Fruit fly (Drosophila melanogaster) whole organism, embryonic: ENCODE measurements around the gene soti.

Experiments
- B-H2 ChIP-seq: fragments of 200-800 bp; sonication (Bioruptor generic); optimal IDR thresholded peaks from 2 replicates; lab custom pipeline; 2018; ENCODE audit warnings: missing biosample characterization, mild to moderate bottlenecking, missing genetic modification characterization
- CG11560 ChIP-seq: fragments of 200-800 bp; sonication (Bioruptor generic); IDR thresholded peaks from 3 replicates; pipeline ENCODE4 v1.3.6; 2022; ENCODE audit warnings: missing biosample characterization, missing genetic modification characterization
- CG12071 ChIP-seq: fragments of 200-800 bp; sonication (Bioruptor generic); optimal IDR thresholded peaks from 3 replicates; lab custom pipeline; 2018; ENCODE audit warnings: missing biosample characterization, mild to moderate bottlenecking, missing genetic modification characterization
- CG12219 ChIP-seq: fragments of 200-800 bp; sonication (Bioruptor generic); optimal IDR thresholded peaks from 3 replicates; lab custom pipeline; 2018; ENCODE audit warnings: missing biosample characterization, mild to moderate bottlenecking, missing genetic modification characterization
- CG15514 ChIP-seq: fragments of 200-800 bp; sonication (Bioruptor generic); optimal IDR thresholded peaks from 3 replicates; lab custom pipeline; 2017; ENCODE audit warnings: missing biosample characterization, missing genetic modification characterization, mild to moderate bottlenecking, moderate library complexity, missing genetic modification reagents
- CG17612 ChIP-seq: fragments of 200-800 bp; sonication (Bioruptor generic); IDR thresholded peaks from 2 replicates; pipeline ENCODE4 v1.3.6; 2022; ENCODE audit warnings: missing biosample characterization, missing genetic modification characterization
- CG17802 ChIP-seq: fragments of 200-800 bp; sonication (Bioruptor generic); optimal IDR thresholded peaks from 2 replicates; lab custom pipeline; 2018; ENCODE audit warnings: missing biosample characterization, mild to moderate bottlenecking, missing genetic modification characterization, moderate library complexity
- CG2199 ChIP-seq: fragments of 200-800 bp; sonication (Bioruptor generic); IDR thresholded peaks from 3 replicates; pipeline ENCODE4 v1.3.6; 2022; ENCODE audit warnings: missing biosample characterization, missing genetic modification characterization
- CG2202 ChIP-seq: fragments of 200-800 bp; sonication (Bioruptor generic); optimal IDR thresholded peaks from 2 replicates; lab custom pipeline; 2018; ENCODE audit warnings: missing biosample characterization, mild to moderate bottlenecking, missing genetic modification characterization
- CG30403 ChIP-seq: fragments of 200-800 bp; sonication (Bioruptor generic); optimal IDR thresholded peaks from 3 replicates; lab custom pipeline; 2016; ENCODE audit warnings: missing biosample characterization, missing genetic modification characterization
- CG3065 ChIP-seq: fragments of 200-800 bp; sonication (Bioruptor generic); optimal IDR thresholded peaks from 2 replicates; lab custom pipeline; 2016; ENCODE audit warnings: missing biosample characterization, missing genetic modification characterization
- CG34224 ChIP-seq: fragments of 200-800 bp; sonication (Bioruptor generic); IDR thresholded peaks from 3 replicates; pipeline ENCODE4 v1.3.6; 2022; ENCODE audit warnings: missing biosample characterization, missing genetic modification characterization; ENCODE audit not compliant: partially characterized antibody
- CG4617 ChIP-seq: fragments of 200-800 bp; sonication (Bioruptor generic); optimal IDR thresholded peaks from 3 replicates; lab custom pipeline; 2016; ENCODE audit warnings: missing biosample characterization, missing genetic modification characterization, borderline replicate concordance
- CG4820 ChIP-seq: fragments of 200-800 bp; sonication (Bioruptor generic); optimal IDR thresholded peaks from 3 replicates; lab custom pipeline; 2016; ENCODE audit warnings: missing biosample characterization, missing genetic modification characterization
- CG6765 ChIP-seq: fragments of 200-800 bp; sonication (Bioruptor generic); optimal IDR thresholded peaks from 3 replicates; lab custom pipeline; 2017; ENCODE audit warnings: missing biosample characterization, mild to moderate bottlenecking, missing genetic modification characterization
- CG7357 ChIP-seq: fragments of 200-800 bp; sonication (Bioruptor generic); IDR thresholded peaks from 3 replicates; pipeline ENCODE4 v1.3.6; 2022; ENCODE audit warnings: missing biosample characterization, missing genetic modification characterization
- CG9727 ChIP-seq: fragments of 200-800 bp; sonication (Bioruptor generic); optimal IDR thresholded peaks from 3 replicates; lab custom pipeline; 2017; ENCODE audit warnings: missing biosample characterization, mild to moderate bottlenecking, missing genetic modification characterization
- CG9817 ChIP-seq: fragments of 200-800 bp; sonication (Bioruptor generic); optimal IDR thresholded peaks from 2 replicates; lab custom pipeline; 2018; ENCODE audit warnings: missing biosample characterization, mild to moderate bottlenecking, missing genetic modification characterization, moderate library complexity
- Dbx ChIP-seq: fragments of 200-800 bp; sonication (Bioruptor generic); IDR thresholded peaks from 3 replicates; pipeline ENCODE4 v1.3.6; 2022; ENCODE audit warnings: missing biosample characterization, missing genetic modification characterization
- Dref ChIP-seq: fragments of 200-800 bp; sonication (Bioruptor generic); IDR thresholded peaks from 2 replicates; pipeline ENCODE4 v1.3.6; 2022; ENCODE audit warnings: missing biosample characterization, missing genetic modification characterization
- E2f1 ChIP-seq: fragments of 200-800 bp; sonication (Bioruptor generic); IDR thresholded peaks from 2 replicates; pipeline ENCODE4 v1.3.6; 2022; ENCODE audit warnings: missing biosample characterization, missing genetic modification characterization
- E2f2 ChIP-seq: fragments of 200-800 bp; sonication (Bioruptor generic); IDR thresholded peaks from 2 replicates; pipeline ENCODE4 v1.3.6; 2022; ENCODE audit warnings: missing biosample characterization, missing genetic modification characterization
- HLH3B ChIP-seq: fragments of 200-800 bp; sonication (Bioruptor generic); IDR thresholded peaks from 2 replicates; pipeline ENCODE4 v1.3.6; 2022; ENCODE audit warnings: missing biosample characterization, missing genetic modification characterization
- Lim3 ChIP-seq: fragments of 200-800 bp; sonication (Bioruptor generic); IDR thresholded peaks from 2 replicates; pipeline ENCODE4 v1.3.6; 2022; ENCODE audit warnings: missing biosample characterization, missing genetic modification characterization
- NFAT ChIP-seq: fragments of 200-800 bp; sonication (Bioruptor generic); IDR thresholded peaks from 2 replicates; pipeline ENCODE4 v1.3.6; 2022; ENCODE audit warnings: missing biosample characterization, missing genetic modification characterization
- NK7.1 ChIP-seq: fragments of 200-800 bp; sonication (Bioruptor generic); optimal IDR thresholded peaks from 3 replicates; lab custom pipeline; 2016; ENCODE audit warnings: missing biosample characterization, missing genetic modification characterization
- Oli ChIP-seq: fragments of 200-800 bp; sonication (Bioruptor generic); optimal IDR thresholded peaks from 2 replicates; lab custom pipeline; 2018; ENCODE audit warnings: missing biosample characterization, mild to moderate bottlenecking, missing genetic modification characterization, moderate library complexity
- Poxn ChIP-seq: fragments of 200-800 bp; sonication (Bioruptor generic); IDR thresholded peaks from 2 replicates; pipeline ENCODE4 v1.3.6; 2022; ENCODE audit warnings: missing biosample characterization, missing genetic modification characterization
- Ptx1 ChIP-seq: fragments of 200-800 bp; sonication (Bioruptor generic); IDR thresholded peaks from 2 replicates; pipeline ENCODE4 v1.3.6; 2022; ENCODE audit warnings: missing biosample characterization, missing genetic modification characterization
- Scr ChIP-seq: fragments of 200-800 bp; sonication (Bioruptor generic); IDR thresholded peaks from 2 replicates; pipeline ENCODE4 v1.3.6; 2022; ENCODE audit warnings: missing biosample characterization, missing genetic modification characterization; ENCODE audit not compliant: partially characterized antibody
- Sin3A ChIP-seq: fragments of >200 bp; optimal IDR thresholded peaks from 2 replicates; lab custom pipeline; 2018
- Sox100B ChIP-seq: fragments of 200-800 bp; sonication (Bioruptor generic); optimal IDR thresholded peaks from 3 replicates; lab custom pipeline; 2018; ENCODE audit warnings: missing biosample characterization, mild to moderate bottlenecking, missing genetic modification characterization
- caup ChIP-seq: fragments of 200-800 bp; sonication (Bioruptor generic); optimal IDR thresholded peaks from 3 replicates; lab custom pipeline; 2017; ENCODE audit warnings: missing biosample characterization, mild to moderate bottlenecking, missing genetic modification characterization, moderate library complexity; ENCODE audit not compliant: severe bottlenecking
- chif ChIP-seq, 2 experiments: fragments of 200-800 bp; sonication (Bioruptor generic); optimal IDR thresholded peaks; 3 replicates each; lab custom pipeline; 2016; ENCODE audit warnings: missing biosample characterization in 2 of 2, missing genetic modification characterization in 2 of 2
- chinmo ChIP-seq: fragments of 200-800 bp; sonication (Bioruptor generic); IDR thresholded peaks from 4 replicates; pipeline ENCODE4 v1.3.6; 2022; ENCODE audit warnings: missing biosample characterization, missing genetic modification characterization; ENCODE audit not compliant: partially characterized antibody
- danr ChIP-seq: fragments of 200-800 bp; sonication (Bioruptor generic); IDR thresholded peaks from 2 replicates; pipeline ENCODE4 v1.3.6; 2022; ENCODE audit warnings: missing biosample characterization, missing genetic modification characterization
- fd64A ChIP-seq: fragments of 200-800 bp; sonication (Bioruptor generic); optimal IDR thresholded peaks from 3 replicates; lab custom pipeline; 2018; ENCODE audit warnings: missing biosample characterization, mild to moderate bottlenecking, missing genetic modification characterization
- fru ChIP-seq: fragments of >200 bp; optimal IDR thresholded peaks from 2 replicates; lab custom pipeline; 2017
- gem ChIP-seq: fragments of 200-800 bp; sonication (Bioruptor generic); optimal IDR thresholded peaks from 2 replicates; lab custom pipeline; 2019; ENCODE audit warnings: missing biosample characterization, mild to moderate bottlenecking, missing genetic modification characterization, moderate library complexity
- grau ChIP-seq: fragments of 200-800 bp; optimal IDR thresholded peaks from 3 replicates; lab custom pipeline; 2019; ENCODE audit warnings: missing biosample characterization, mild to moderate bottlenecking, missing genetic modification characterization, moderate library complexity
- jing ChIP-seq: fragments of 200-800 bp; sonication (Bioruptor generic); optimal IDR thresholded peaks from 2 replicates; lab custom pipeline; 2018; ENCODE audit warnings: missing biosample characterization, mild to moderate bottlenecking, missing genetic modification characterization
- mld ChIP-seq: fragments of 200-800 bp; sonication (Bioruptor generic); IDR thresholded peaks from 3 replicates; pipeline ENCODE4 v1.3.6; 2022; ENCODE audit warnings: missing biosample characterization, missing genetic modification characterization; ENCODE audit not compliant: partially characterized antibody
- pita ChIP-seq: fragments of 200-800 bp; sonication (Bioruptor generic); optimal IDR thresholded peaks from 2 replicates; lab custom pipeline; 2017; ENCODE audit warnings: missing biosample characterization, mild to moderate bottlenecking, missing genetic modification characterization
- sd ChIP-seq: fragments of 200-800 bp; sonication (Bioruptor generic); optimal IDR thresholded peaks from 3 replicates; lab custom pipeline; 2018; ENCODE audit warnings: missing biosample characterization, mild to moderate bottlenecking, missing genetic modification characterization, moderate library complexity
- sima ChIP-seq: fragments of 200-800 bp; sonication (Bioruptor generic); optimal IDR thresholded peaks from 2 replicates; lab custom pipeline; 2016; ENCODE audit warnings: missing biosample characterization, missing genetic modification characterization
- sob ChIP-seq: fragments of 200-800 bp; sonication (Bioruptor generic); IDR thresholded peaks from 2 replicates; pipeline ENCODE4 v1.3.6; 2022; ENCODE audit warnings: missing biosample characterization, missing genetic modification characterization
- ssp ChIP-seq: fragments of 200-800 bp; sonication (Bioruptor generic); IDR thresholded peaks from 2 replicates; pipeline ENCODE4 v1.3.6; 2022; ENCODE audit warnings: missing biosample characterization, missing genetic modification characterization
- tgo ChIP-seq: fragments of 200-800 bp; sonication (Bioruptor generic); IDR thresholded peaks from 3 replicates; pipeline ENCODE4 v1.3.6; 2022; ENCODE audit warnings: missing biosample characterization, missing genetic modification characterization
- trem ChIP-seq: fragments of 200-800 bp; optimal IDR thresholded peaks from 3 replicates; lab custom pipeline; 2019; ENCODE audit warnings: missing biosample characterization, mild to moderate bottlenecking, missing genetic modification characterization, moderate library complexity
- tx ChIP-seq: fragments of 200-800 bp; sonication (Bioruptor generic); optimal IDR thresholded peaks from 2 replicates; lab custom pipeline; 2016; ENCODE audit warnings: missing biosample characterization, missing genetic modification characterization
- z ChIP-seq: fragments of 200-800 bp; sonication (Bioruptor generic); IDR thresholded peaks from 3 replicates; pipeline ENCODE4 v1.3.6; 2022; ENCODE audit warnings: missing biosample characterization, missing genetic modification characterization
- zfh1 ChIP-seq: fragments of 200-800 bp; sonication (Bioruptor generic); IDR thresholded peaks from 3 replicates; pipeline ENCODE4 v1.3.6; 2022; ENCODE audit warnings: missing biosample characterization, missing genetic modification characterization

The soti gene

DNA sequence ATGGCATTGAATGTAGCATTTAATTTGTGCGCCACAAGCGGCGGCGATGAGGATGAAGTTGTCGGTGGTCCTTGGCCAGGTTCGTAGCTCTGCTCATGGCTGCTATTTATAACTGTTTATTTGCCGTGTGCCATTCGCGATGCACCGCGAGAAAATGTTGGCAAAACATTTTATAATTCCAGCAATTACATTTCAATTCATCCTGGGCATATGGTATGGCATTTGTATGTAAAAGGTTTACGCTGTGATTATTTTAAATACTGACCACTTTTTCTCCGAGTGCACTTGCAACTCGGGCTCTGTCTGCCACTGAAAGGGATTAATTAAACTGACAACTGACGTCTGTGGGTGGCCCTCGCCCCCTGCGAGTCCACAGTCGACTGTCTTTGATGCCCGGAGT is 24.9 kb downstream of the soti start (continued):
- TF ChIP-seq CG6765 (GFP tag; lab: Kevin White, UChicago), result no peak
- TF ChIP-seq grau, result peak; percentile 28
- TF ChIP-seq NFAT (GFP tag; lab: Robert Waterston, UW), result no peak
- peak; percentile 17 for TF ChIP-seq CG12071 (GFP tag; lab: Kevin White, UChicago)
- no peak for TF ChIP-seq chinmo (GFP tag; lab: Robert Waterston, UW)
- no peak for TF ChIP-seq Scr (GFP tag; lab: Robert Waterston, UW)
- TF ChIP-seq CG17612 (GFP tag; lab: Robert Waterston, UW), result no peak
- TF ChIP-seq zfh1 (GFP tag; lab: Robert Waterston, UW), result peak; percentile 35; the same call in 1 of the 3 replicates
- peak; percentile 62; the same call in 1 of the 3 replicates for TF ChIP-seq Dbx (GFP tag; lab: Robert Waterston, UW)
- no peak for TF ChIP-seq z (GFP tag; lab: Robert Waterston, UW)
- TF ChIP-seq CG2199, result no peak
- no peak for TF ChIP-seq fd64A
- TF ChIP-seq CG15514 (GFP tag; lab: Kevin White, UChicago), result no peak
- no peak for TF ChIP-seq CG4820 (GFP tag; lab: Kevin White, UChicago)
- TF ChIP-seq HLH3B (GFP tag; lab: Robert Waterston, UW), result no peak
- TF ChIP-seq danr (GFP tag; lab: Robert Waterston, UW), result no peak
- peak; percentile 11 for TF ChIP-seq caup
- TF ChIP-seq CG12219, result no peak
- TF ChIP-seq Sox100B, result no peak
- TF ChIP-seq trem (tag; lab: Kevin White, UChicago), result no peak
- TF ChIP-seq fru (lab: Kevin White, UChicago), result no peak
- peak; percentile 18; the same call in 1 of the 2 replicates for TF ChIP-seq E2f2 (GFP tag; lab: Robert Waterston, UW)
- no peak for TF ChIP-seq CG11560 (tag; lab: Robert Waterston, UW)
- TF ChIP-seq Oli (tag; lab: Kevin White, UChicago), result peak; percentile 21
- no peak for TF ChIP-seq Dref (GFP tag; lab: Robert Waterston, UW)
- TF ChIP-seq CG17802 (tag; lab: Kevin White, UChicago), result no peak
- no peak for TF ChIP-seq sd (tag; lab: Kevin White, UChicago)
- TF ChIP-seq mld (GFP tag; lab: Robert Waterston, UW), result no peak
- TF ChIP-seq CG9817 (tag; lab: Kevin White, UChicago), result no peak
- TF ChIP-seq gem (tag; lab: Kevin White, UChicago), result peak; percentile 48
- peak; percentile 54 for TF ChIP-seq Ptx1
- no peak for TF ChIP-seq CG7357 (GFP tag; lab: Robert Waterston, UW)
- no peak for TF ChIP-seq jing (GFP tag; lab: Kevin White, UChicago)
- TF ChIP-seq sob (GFP tag; lab: Robert Waterston, UW), result peak; percentile 49; the same call in 1 of the 2 replicates
- no peak for TF ChIP-seq ssp (GFP tag; lab: Robert Waterston, UW)
- no peak; the same call in 1 of the 2 replicates for TF ChIP-seq E2f1
- peak; percentile 35 for TF ChIP-seq CG30403 (GFP tag; lab: Kevin White, UChicago)
- no peak for TF ChIP-seq Lim3 (GFP tag; lab: Robert Waterston, UW)
- TF ChIP-seq CG3065 (GFP tag; lab: Kevin White, UChicago), result no peak
- TF ChIP-seq CG9727 (GFP tag; lab: Kevin White, UChicago), result peak; percentile 36
- no peak for TF ChIP-seq CG34224 (GFP tag; lab: Robert Waterston, UW)
- TF ChIP-seq sima (GFP tag; lab: Kevin White, UChicago), result no peak
- no peak for TF ChIP-seq CG4617
- peak; percentile 39; the same call in 2 of the 3 replicates for TF ChIP-seq tgo
- no peak for TF ChIP-seq Sin3A
- TF ChIP-seq tx (GFP tag; lab: Kevin White, UChicago), result no peak
- no peak for TF ChIP-seq CG2202 (tag; lab: Kevin White, UChicago)
- TF ChIP-seq Poxn, result no peak
- no peak for TF ChIP-seq B-H2 (GFP tag; lab: Kevin White, UChicago)
- no peak for TF ChIP-seq pita (GFP tag; lab: Kevin White, UChicago)
- peak; percentile 14 to 30 for TF ChIP-seq chif (GFP tag; optimal IDR thresholded peaks at IDR 0.05; lab: Kevin White, UChicago)
- peak; percentile 29 for TF ChIP-seq NK7.1
